Worm (Caenorhabditis elegans) whole organism, midembryonic: ENCODE data around the gene Y41C4A.18.
"Not testable (repeated sequence)": the region's sequence is repeated elsewhere in the genome, so short reads cannot be mapped to it uniquely, and the experiment has no call there.

Experiments
- T22C8.4 ChIP-seq: fragments of 200-800 bp; sonication (Bioruptor generic); IDR thresholded peaks from 2 replicates; pipeline ENCODE4 v1.3.6; 2022; ENCODE audit warnings: missing genetic modification characterization, missing compliant biosample characterization
- cog-1 ChIP-seq: sonication (generic microtip); optimal IDR thresholded peaks from 2 replicates; lab custom pipeline; 2016; ENCODE audit warnings: missing genetic modification characterization, missing compliant biosample characterization
- flt-1 ChIP-seq: fragments of 200-800 bp; sonication (Bioruptor generic); IDR thresholded peaks from 2 replicates; pipeline ENCODE4 v1.3.6; 2022; ENCODE audit warnings: missing genetic modification characterization, missing compliant biosample characterization
- klf-2 ChIP-seq: fragments of 200-800 bp; sonication (Bioruptor generic); conservative IDR thresholded peaks from 2 replicates; pipeline ENCODE4 v1.3.6; 2022; ENCODE audit warnings: missing genetic modification reagents, missing genetic modification characterization, missing compliant biosample characterization
- med-1 ChIP-seq: sonication (generic microtip); optimal IDR thresholded peaks from 2 replicates; lab custom pipeline; 2017; ENCODE audit warnings: missing genetic modification characterization, mild to moderate bottlenecking, missing compliant biosample characterization, antibody characterized with exemption, missing genetic modification reagents; ENCODE audit not compliant: insufficient read depth
- ref-1 ChIP-seq: fragments of 200-800 bp; sonication (Bioruptor generic); conservative IDR thresholded peaks from 2 replicates; pipeline ENCODE4 v1.3.6; 2022; ENCODE audit warnings: missing genetic modification reagents, missing genetic modification characterization, missing compliant biosample characterization
- tab-1 ChIP-seq: fragments of 200-800 bp; sonication (Bioruptor generic); IDR thresholded peaks from 2 replicates; pipeline ENCODE4 v1.3.6; 2022; ENCODE audit warnings: missing genetic modification characterization, missing compliant biosample characterization
- ztf-23 ChIP-seq: fragments of 200-800 bp; sonication (Bioruptor generic); IDR thresholded peaks from 2 replicates; pipeline ENCODE4 v1.3.6; 2022; ENCODE audit warnings: missing genetic modification reagents, missing genetic modification characterization, missing compliant biosample characterization
- ztf-29 ChIP-seq: fragments of 200-800 bp; sonication (Bioruptor generic); IDR thresholded peaks from 2 replicates; pipeline ENCODE4 v1.3.6; 2022; ENCODE audit warnings: missing genetic modification reagents, missing genetic modification characterization, missing compliant biosample characterization

Gene Y41C4A.18

ce11 chrIII:11738482-11738881 is 8.1 kb downstream of the Y41C4A.18 start:
- TF ChIP-seq klf-2 (GFP tag; lab: Robert Waterston, UW) (no peak), ztf-23 (GFP tag; lab: Robert Waterston, UW) (no peak), ref-1 (GFP tag; lab: Robert Waterston, UW) (no peak), cog-1 (tag; lab: Kevin White, UChicago) (no peak), ztf-29 (no peak), tab-1 (GFP tag; lab: Robert Waterston, UW) (no peak), med-1 (GFP tag; lab: Kevin White, UChicago) (no peak), T22C8.4 (GFP tag; lab: Robert Waterston, UW) (no peak), flt-1 (GFP tag; lab: Robert Waterston, UW) (no peak)

DNA sequence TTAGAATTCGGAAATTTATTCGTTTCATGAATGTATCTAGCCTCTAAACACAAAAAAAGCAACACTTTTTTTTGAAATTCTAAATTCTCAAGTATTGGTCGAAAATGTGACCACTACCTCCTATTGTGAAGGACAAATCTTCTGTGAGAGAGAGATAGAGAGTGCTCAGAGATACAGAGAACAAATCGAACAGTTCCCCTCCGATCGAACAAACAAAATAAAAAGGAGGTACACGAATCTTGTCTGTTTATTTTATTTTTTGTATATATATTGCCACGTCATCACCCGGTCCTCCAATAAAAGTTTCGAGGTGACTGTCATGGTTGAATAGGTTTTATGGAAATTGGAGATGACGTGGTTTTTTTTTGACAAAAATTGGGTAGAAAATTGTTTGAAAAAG is 10.5 kb downstream of the Y41C4A.18 start:
- no peak for TF ChIP-seq tab-1 (GFP tag; lab: Robert Waterston, UW)
- no peak for TF ChIP-seq ztf-29
- TF ChIP-seq T22C8.4 (GFP tag; lab: Robert Waterston, UW): no peak
- TF ChIP-seq med-1 (GFP tag; lab: Kevin White, UChicago): no peak
- no peak for TF ChIP-seq ztf-23 (GFP tag; lab: Robert Waterston, UW)
- no peak for TF ChIP-seq klf-2 (GFP tag; lab: Robert Waterston, UW)
- no peak for TF ChIP-seq ref-1 (GFP tag; lab: Robert Waterston, UW)
- TF ChIP-seq cog-1 (tag; lab: Kevin White, UChicago): no peak
- no peak for TF ChIP-seq flt-1 (GFP tag; lab: Robert Waterston, UW)

DNA sequence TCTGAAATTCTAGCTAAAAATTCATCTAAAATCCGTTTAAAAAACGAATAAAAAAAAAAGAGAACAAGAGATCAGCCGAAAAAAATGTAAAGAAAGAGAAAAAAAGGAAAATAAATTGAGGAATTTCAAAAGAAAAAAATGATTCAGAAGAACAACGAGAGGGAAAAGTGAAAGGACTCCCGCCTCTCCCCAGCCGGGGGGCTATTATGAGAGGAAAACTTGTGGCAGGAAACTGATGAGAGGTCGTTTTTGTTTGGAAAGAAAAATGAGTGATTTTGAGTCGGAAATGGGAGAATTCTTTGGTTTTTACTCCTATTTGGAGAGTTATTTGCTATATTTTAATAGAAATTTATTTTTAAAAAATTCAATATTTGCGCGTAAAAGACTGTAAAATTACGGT is 11.8 kb downstream of the Y41C4A.18 start:
- TF ChIP-seq med-1 (GFP tag; lab: Kevin White, UChicago): no peak
- TF ChIP-seq tab-1 (GFP tag; lab: Robert Waterston, UW): no peak

ce11 chrIII:11746718-11747117 is 16.3 kb downstream of the Y41C4A.18 start, which contains the start of gene mrt-2:
TSS of gene mrt-2 (plus strand) at chrIII:11746766.
- TF ChIP-seq ztf-23 (GFP tag; lab: Robert Waterston, UW) (0 out of 2 replicates have a peak, but pooled peaks have one; percentile 56), med-1 (GFP tag; lab: Kevin White, UChicago) (no peak), T22C8.4 (GFP tag; lab: Robert Waterston, UW) (peak; percentile 10; the same call in 1 of the 2 replicates), klf-2 (GFP tag; lab: Robert Waterston, UW) (0 out of 2 replicates have a peak, but pooled peaks have one; percentile 33), ztf-29 (no peak), flt-1 (GFP tag; lab: Robert Waterston, UW) (peak; percentile 78), tab-1 (GFP tag; lab: Robert Waterston, UW) (no peak), cog-1 (tag; lab: Kevin White, UChicago) (peak; percentile 28), ref-1 (GFP tag; lab: Robert Waterston, UW) (no peak)

ce11 chrIII:11750232-11750631 is 19.8 kb downstream of the Y41C4A.18 start:
- TF ChIP-seq T22C8.4 (GFP tag; lab: Robert Waterston, UW): no peak
- no peak for TF ChIP-seq ref-1 (GFP tag; lab: Robert Waterston, UW)
- TF ChIP-seq klf-2 (GFP tag; lab: Robert Waterston, UW): no peak
- TF ChIP-seq flt-1 (GFP tag; lab: Robert Waterston, UW): no peak
- no peak for TF ChIP-seq ztf-23 (GFP tag; lab: Robert Waterston, UW)
- TF ChIP-seq tab-1 (GFP tag; lab: Robert Waterston, UW): no peak
- no peak for TF ChIP-seq med-1 (GFP tag; lab: Kevin White, UChicago)
- TF ChIP-seq cog-1 (tag; lab: Kevin White, UChicago): no peak
- TF ChIP-seq ztf-29: no peak

DNA sequence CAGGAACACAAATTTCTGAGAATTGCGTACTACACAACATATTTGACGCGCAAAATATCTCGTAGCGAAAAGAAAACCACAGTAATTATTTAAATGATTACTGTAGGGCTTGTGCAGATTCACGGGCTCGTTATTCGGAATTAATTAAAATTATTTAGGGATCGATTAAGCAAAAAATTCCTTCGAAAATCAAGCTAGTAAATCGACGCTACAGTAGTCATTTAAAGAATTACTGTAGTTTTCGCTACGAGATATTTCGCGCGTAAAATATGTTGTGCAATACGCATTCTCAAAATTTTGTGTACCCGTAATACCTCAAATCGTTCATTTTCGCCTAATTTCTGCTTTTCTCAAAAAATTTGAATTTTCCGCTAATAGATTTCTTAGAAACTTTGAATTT is 20.4 kb downstream of the Y41C4A.18 start:
- TF ChIP-seq tab-1 (GFP tag; lab: Robert Waterston, UW) (no peak), ztf-29 (no peak), T22C8.4 (GFP tag; lab: Robert Waterston, UW) (no peak), flt-1 (GFP tag; lab: Robert Waterston, UW) (no peak), med-1 (GFP tag; lab: Kevin White, UChicago) (no peak), cog-1 (tag; lab: Kevin White, UChicago) (no peak), klf-2 (GFP tag; lab: Robert Waterston, UW) (no peak), ref-1 (GFP tag; lab: Robert Waterston, UW) (no peak), ztf-23 (GFP tag; lab: Robert Waterston, UW) (no peak)

- TF ChIP-seq flt-1 (GFP tag; lab: Robert Waterston, UW): no peak
Observed at ce11 chrIII:11757892-11758291, 27.5 kb downstream of the Y41C4A.18 start.

DNA sequence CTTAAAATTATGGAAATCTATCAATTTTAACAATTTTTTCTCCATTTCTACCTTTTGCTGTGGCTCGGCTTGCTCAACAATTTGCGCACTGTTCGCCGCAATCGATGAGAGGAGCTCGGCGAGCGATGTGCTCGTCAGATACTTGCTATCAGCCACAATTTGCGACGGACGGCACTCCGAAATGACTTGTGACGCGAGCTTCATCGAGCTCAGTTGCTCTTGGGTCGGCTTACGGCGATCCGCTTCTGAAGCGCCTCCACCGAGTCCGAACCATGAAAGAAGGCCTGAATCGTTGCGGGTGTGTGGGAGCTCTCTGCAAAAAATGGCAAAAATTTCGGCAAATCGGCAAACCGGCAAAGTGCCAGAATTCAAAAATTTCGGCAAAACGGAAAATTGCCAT is 30.2 kb downstream of the Y41C4A.18 start:
- no peak for TF ChIP-seq flt-1 (GFP tag; lab: Robert Waterston, UW)

- not testable (repeated sequence) for TF ChIP-seq med-1 (GFP tag; lab: Kevin White, UChicago); klf-2 (GFP tag; lab: Robert Waterston, UW); cog-1 (tag; lab: Kevin White, UChicago)
Observed at ce11 chrIII:11773581-11773980, 43.2 kb downstream of the Y41C4A.18 start, which contains the start of gene gbf-1. TSS of gene gbf-1 (minus strand) at chrIII:11773681.

ce11 chrIII:11774508-11775000 is 44.1 kb downstream of the Y41C4A.18 start, which contains the start of gene immp-1:
TSS of gene immp-1 (plus strand) at chrIII:11774950.
- no peak for TF ChIP-seq ztf-23 (GFP tag; lab: Robert Waterston, UW)
- TF ChIP-seq T22C8.4 (GFP tag; lab: Robert Waterston, UW): no peak
- TF ChIP-seq klf-2 (GFP tag; lab: Robert Waterston, UW): no peak
- TF ChIP-seq flt-1 (GFP tag; lab: Robert Waterston, UW): no peak; the same call in 1 of the 2 replicates
- TF ChIP-seq tab-1 (GFP tag; lab: Robert Waterston, UW): no peak
- TF ChIP-seq ztf-29: no peak
- TF ChIP-seq cog-1 (tag; lab: Kevin White, UChicago): no peak
- TF ChIP-seq med-1 (GFP tag; lab: Kevin White, UChicago): no peak
- no peak for TF ChIP-seq ref-1 (GFP tag; lab: Robert Waterston, UW)
